Worm (Caenorhabditis elegans) whole organism, late embryonic: ENCODE results near the gene F01D5.7.

Experiments used
- F13H6.1 ChIP-seq: sonication (generic microtip); optimal IDR thresholded peaks from 2 replicates; lab custom pipeline; 2016; ENCODE audit warnings: missing genetic modification characterization, missing compliant biosample characterization
- T23F11.4 ChIP-seq: fragments of 200-800 bp; sonication (Bioruptor generic); optimal IDR thresholded peaks from 2 replicates; lab custom pipeline; 2018; ENCODE audit warnings: mild to moderate bottlenecking, missing genetic modification characterization, missing compliant biosample characterization
- ceh-18 ChIP-seq: sonication (generic microtip); optimal IDR thresholded peaks from 2 replicates; lab custom pipeline; 2016; ENCODE audit warnings: missing genetic modification characterization, missing compliant biosample characterization
- ceh-19 ChIP-seq: fragments of 200-800 bp; sonication (Bioruptor generic); optimal IDR thresholded peaks from 2 replicates; lab custom pipeline; 2018; ENCODE audit warnings: mild to moderate bottlenecking, missing genetic modification characterization, missing compliant biosample characterization
- ceh-30 ChIP-seq: fragments of 150-350 bp; optimal IDR thresholded peaks from 2 replicates; lab custom pipeline; 2014; ENCODE audit warnings: missing biosample characterization, missing genetic modification characterization
- ceh-31 ChIP-seq: sonication (generic microtip); optimal IDR thresholded peaks from 2 replicates; lab custom pipeline; 2016; ENCODE audit warnings: missing genetic modification characterization, missing compliant biosample characterization
- ceh-34 ChIP-seq: sonication (generic microtip); optimal IDR thresholded peaks from 2 replicates; lab custom pipeline; 2016; ENCODE audit warnings: mild to moderate bottlenecking, missing genetic modification characterization, missing compliant biosample characterization
- ceh-45 ChIP-seq: fragments of 200-800 bp; sonication (Bioruptor generic); IDR thresholded peaks from 2 replicates; pipeline ENCODE4 v1.3.6; 2022; ENCODE audit warnings: missing genetic modification reagents, missing genetic modification characterization, missing compliant biosample characterization
- ceh-6 ChIP-seq: fragments of 200-800 bp; sonication (Bioruptor generic); optimal IDR thresholded peaks from 2 replicates; lab custom pipeline; 2018; ENCODE audit warnings: mild to moderate bottlenecking, missing genetic modification characterization, missing compliant biosample characterization
- elt-2 ChIP-seq: sonication (generic microtip); optimal IDR thresholded peaks from 2 replicates; lab custom pipeline; 2016; ENCODE audit warnings: missing genetic modification reagents, missing genetic modification characterization, missing compliant biosample characterization
- elt-4 ChIP-seq: sonication (generic microtip); optimal IDR thresholded peaks from 2 replicates; lab custom pipeline; 2016; ENCODE audit warnings: missing genetic modification characterization, missing compliant biosample characterization
- fkh-10 ChIP-seq: fragments of 150-350 bp; optimal IDR thresholded peaks from 2 replicates; lab custom pipeline; 2014; ENCODE audit warnings: missing biosample characterization, missing genetic modification reagents, missing genetic modification characterization
- fkh-6 ChIP-seq: sonication (generic microtip); optimal IDR thresholded peaks from 2 replicates; lab custom pipeline; 2016; ENCODE audit warnings: missing genetic modification characterization, missing compliant biosample characterization
- gmeb-2 ChIP-seq: sonication (generic microtip); optimal IDR thresholded peaks from 2 replicates; lab custom pipeline; 2016; ENCODE audit warnings: missing genetic modification characterization, inconsistent platforms, missing compliant biosample characterization
- hlh-13 ChIP-seq: fragments of 200-800 bp; sonication (Bioruptor generic); optimal IDR thresholded peaks from 2 replicates; lab custom pipeline; 2018; ENCODE audit warnings: mild to moderate bottlenecking, missing genetic modification characterization, missing compliant biosample characterization
- hlh-30 ChIP-seq: sonication (generic microtip); optimal IDR thresholded peaks from 2 replicates; lab custom pipeline; 2017; ENCODE audit warnings: antibody characterized with exemption, missing genetic modification characterization, missing compliant biosample characterization; ENCODE audit not compliant: insufficient read depth
- hlh-6 ChIP-seq: sonication (generic microtip); optimal IDR thresholded peaks from 2 replicates; lab custom pipeline; 2016; ENCODE audit warnings: missing genotype, missing genetic modification characterization, missing compliant biosample characterization
- lim-6 ChIP-seq: sonication (generic microtip); optimal IDR thresholded peaks from 2 replicates; lab custom pipeline; 2016; ENCODE audit warnings: missing genetic modification characterization, missing compliant biosample characterization
- nfya-1 ChIP-seq: sonication (generic microtip); optimal IDR thresholded peaks from 2 replicates; lab custom pipeline; 2017; ENCODE audit warnings: missing genetic modification characterization, mild to moderate bottlenecking, missing compliant biosample characterization, antibody characterized with exemption, moderate library complexity
- npax-4 ChIP-seq: sonication (generic microtip); optimal IDR thresholded peaks from 2 replicates; lab custom pipeline; 2016; ENCODE audit warnings: missing genetic modification characterization, missing compliant biosample characterization
- odd-2 ChIP-seq: sonication (generic microtip); optimal IDR thresholded peaks from 2 replicates; lab custom pipeline; 2017; ENCODE audit warnings: antibody characterized with exemption, mild to moderate bottlenecking, missing genetic modification characterization, missing compliant biosample characterization
- pag-3 ChIP-seq: sonication (generic microtip); optimal IDR thresholded peaks from 2 replicates; lab custom pipeline; 2016; ENCODE audit warnings: missing compliant biosample characterization, missing genetic modification characterization, borderline replicate concordance
- pat-9 ChIP-seq: fragments of 200-800 bp; sonication (Bioruptor generic); optimal IDR thresholded peaks from 2 replicates; lab custom pipeline; 2018; ENCODE audit warnings: mild to moderate bottlenecking, missing genetic modification characterization, moderate library complexity, missing compliant biosample characterization
- pha-2 ChIP-seq: sonication (generic microtip); optimal IDR thresholded peaks from 2 replicates; lab custom pipeline; 2017; ENCODE audit warnings: mild to moderate bottlenecking, missing genetic modification characterization, missing compliant biosample characterization
- pha-4 ChIP-seq: fragments of 150-350 bp; optimal IDR thresholded peaks from 2 replicates; lab custom pipeline; 2018; ENCODE audit warnings: missing biosample characterization, missing genetic modification reagents, missing genetic modification characterization
- pqm-1 ChIP-seq: sonication (generic microtip); optimal IDR thresholded peaks from 2 replicates; lab custom pipeline; 2016; ENCODE audit warnings: missing genetic modification characterization, missing compliant biosample characterization
- ref-2 ChIP-seq: sonication (generic microtip); optimal IDR thresholded peaks from 2 replicates; lab custom pipeline; 2016; ENCODE audit warnings: missing genetic modification characterization, missing compliant biosample characterization
- rnt-1 ChIP-seq: sonication (generic microtip); optimal IDR thresholded peaks from 2 replicates; lab custom pipeline; 2016; ENCODE audit warnings: missing genetic modification characterization, missing compliant biosample characterization
- sdc-2 ChIP-seq: sonication (generic microtip); optimal IDR thresholded peaks from 2 replicates; lab custom pipeline; 2016; ENCODE audit warnings: missing genotype, missing genetic modification characterization, missing compliant biosample characterization
- sox-4 ChIP-seq: sonication (generic microtip); optimal IDR thresholded peaks from 2 replicates; lab custom pipeline; 2017; ENCODE audit warnings: mild to moderate bottlenecking, missing genetic modification characterization, inconsistent platforms, missing compliant biosample characterization
- syd-9 ChIP-seq: sonication (generic microtip); optimal IDR thresholded peaks from 2 replicates; lab custom pipeline; 2016; ENCODE audit warnings: mild to moderate bottlenecking, missing genetic modification characterization, moderate library complexity, missing compliant biosample characterization
- tbx-2 ChIP-seq: sonication (generic microtip); optimal IDR thresholded peaks from 2 replicates; lab custom pipeline; 2016; ENCODE audit warnings: missing genetic modification characterization, missing compliant biosample characterization
- ttx-3 ChIP-seq: sonication (generic microtip); optimal IDR thresholded peaks from 2 replicates; lab custom pipeline; 2016; ENCODE audit warnings: missing genetic modification reagents, missing genetic modification characterization, missing compliant biosample characterization
- unc-3 ChIP-seq, 2 experiments: fragments of 200-800 bp in 1 of 2; sonication (Bioruptor generic) in 1 of 2; sonication (generic microtip) in 1 of 2; conservative IDR thresholded peaks in 1 of 2; optimal IDR thresholded peaks in 1 of 2; 2 replicates each; pipeline versions ENCODE4 v1.3.6 to Lab custom; 2016 to 2022; ENCODE audit warnings: missing compliant biosample characterization in 2 of 2, missing genetic modification characterization in 2 of 2, missing genetic modification reagents in 1 of 2
- unc-42 ChIP-seq: sonication (generic microtip); optimal IDR thresholded peaks from 2 replicates; lab custom pipeline; 2016; ENCODE audit warnings: missing genotype, missing genetic modification characterization, missing compliant biosample characterization
- unc-55 ChIP-seq: sonication (generic microtip); optimal IDR thresholded peaks from 2 replicates; lab custom pipeline; 2017; ENCODE audit warnings: missing biosample characterization, missing genetic modification reagents, missing genetic modification characterization

F01D5.7 gene

DNA sequence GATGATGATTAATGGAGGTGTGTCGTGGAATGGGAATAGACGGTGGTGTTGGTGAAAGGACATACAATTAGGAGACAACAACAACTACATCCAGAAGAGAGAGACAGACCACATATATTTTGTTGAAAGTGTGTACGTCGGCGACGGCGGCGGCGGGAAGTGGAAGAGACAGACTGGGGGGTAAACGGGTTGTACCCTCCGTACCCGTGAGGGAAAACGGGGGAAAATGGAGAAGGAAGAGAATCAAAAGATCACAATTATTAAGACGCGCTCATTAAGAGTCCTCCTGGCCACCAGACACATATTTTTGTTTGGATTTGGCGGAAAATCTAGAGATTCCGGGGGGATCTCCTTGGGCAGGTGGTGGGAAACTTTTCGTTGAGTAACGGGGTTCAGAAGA lies 38.0 kb downstream of the F01D5.7 start:
- TF ChIP-seq tbx-2 (no peak), elt-4 (tag; lab: Kevin White, UChicago) (no peak), rnt-1 (tag; lab: Kevin White, UChicago) (peak; percentile 17), ceh-18 (tag; lab: Kevin White, UChicago) (peak; percentile 21), ceh-34 (tag; lab: Kevin White, UChicago) (peak; percentile 47), sdc-2 (tag; lab: Kevin White, UChicago) (peak; percentile 39), ceh-19 (peak; percentile 3), ceh-31 (tag; lab: Kevin White, UChicago) (peak; percentile 34)

DNA sequence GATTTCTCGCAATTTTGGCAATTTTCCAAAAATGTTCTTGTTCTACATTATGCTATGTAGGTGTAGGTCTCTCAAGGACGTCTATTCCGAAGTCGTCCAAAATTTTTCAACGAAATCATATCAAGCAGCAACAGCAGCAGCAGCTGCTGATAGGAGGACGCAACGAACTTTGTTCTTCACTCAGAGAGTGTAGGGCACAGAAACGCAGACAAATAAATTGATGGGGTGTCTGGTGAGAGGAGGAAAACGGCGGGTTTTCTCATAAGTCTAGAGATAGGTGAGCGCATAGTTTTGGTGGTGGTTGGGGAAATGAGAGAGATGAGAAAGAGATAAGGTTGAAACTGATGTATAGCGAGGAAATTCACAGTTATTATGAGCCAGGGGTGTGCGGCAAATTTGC lies 40.6 kb downstream of the F01D5.7 start:
- no peak for TF ChIP-seq pqm-1 (tag; lab: Kevin White, UChicago)
- peak; percentile 48 for TF ChIP-seq rnt-1 (tag; lab: Kevin White, UChicago)
- no peak for TF ChIP-seq gmeb-2 (tag; lab: Kevin White, UChicago)
- TF ChIP-seq tbx-2 = peak; percentile 5
- TF ChIP-seq elt-2 (tag; lab: Kevin White, UChicago) = peak; percentile 61
- TF ChIP-seq nfya-1 (tag; lab: Kevin White, UChicago) = peak; percentile 65
- TF ChIP-seq hlh-30 (tag; lab: Kevin White, UChicago) = no peak
- no peak for TF ChIP-seq ttx-3 (tag; lab: Kevin White, UChicago)
- TF ChIP-seq ceh-18 (tag; lab: Kevin White, UChicago) = peak; percentile 29

DNA sequence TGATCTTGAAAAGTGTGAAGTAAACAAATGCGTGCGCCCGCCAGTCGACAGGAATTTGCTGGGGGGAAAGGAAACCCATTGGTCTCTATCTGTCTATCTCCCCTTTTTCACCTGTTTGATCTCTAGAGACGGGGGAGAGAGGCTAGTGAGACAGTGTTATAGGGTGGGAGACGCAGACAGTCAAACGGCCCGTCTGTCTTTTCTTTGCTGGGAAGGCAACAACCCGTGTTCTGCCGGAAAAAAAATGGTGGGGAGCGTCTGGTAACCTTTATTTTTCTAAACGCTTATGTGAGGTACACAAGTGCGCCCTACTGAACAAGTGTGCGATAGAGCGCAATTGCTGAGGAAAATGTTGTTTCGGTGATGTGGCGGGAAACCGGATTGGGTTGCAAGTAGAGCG lies 42.0 kb downstream of the F01D5.7 start:
- TF ChIP-seq rnt-1 (tag; lab: Kevin White, UChicago) (peak; percentile 41), pag-3 (tag; lab: Kevin White, UChicago) (no peak), sdc-2 (tag; lab: Kevin White, UChicago) (peak; percentile 34), ceh-30 (tag; lab: Kevin White, UChicago) (no peak), hlh-13 (GFP tag; lab: Kevin White, UChicago) (no peak), npax-4 (no peak), syd-9 (tag; lab: Kevin White, UChicago) (no peak), nfya-1 (tag; lab: Kevin White, UChicago) (peak; percentile 58), lim-6 (no peak), unc-55 (GFP tag; lab: Kevin White, UChicago) (peak; percentile 11), tbx-2 (peak; percentile 63), ceh-6 (peak; percentile 24), ceh-18 (tag; lab: Kevin White, UChicago) (peak; percentile 62), pha-2 (no peak), F13H6.1 (peak; percentile 23), ceh-31 (tag; lab: Kevin White, UChicago) (peak; percentile 24), hlh-6 (tag; lab: Kevin White, UChicago) (no peak), elt-2 (tag; lab: Kevin White, UChicago) (peak; percentile 24), ref-2 (tag; lab: Kevin White, UChicago) (peak; percentile 11), unc-42 (no peak), hlh-30 (tag; lab: Kevin White, UChicago) (peak; percentile 49), pat-9 (tag; lab: Kevin White, UChicago) (no peak)

ce11 chrII:14051474-14051934 lies 43.0 kb downstream of the F01D5.7 start:
- TF ChIP-seq unc-42 (no peak), ceh-6 (no peak), unc-55 (GFP tag; lab: Kevin White, UChicago) (no peak), fkh-6 (no peak), odd-2 (tag; lab: Kevin White, UChicago) (no peak), sox-4 (tag; lab: Kevin White, UChicago) (no peak)
- TF ChIP-seq, all 69 proteins: peak for 0

DNA sequence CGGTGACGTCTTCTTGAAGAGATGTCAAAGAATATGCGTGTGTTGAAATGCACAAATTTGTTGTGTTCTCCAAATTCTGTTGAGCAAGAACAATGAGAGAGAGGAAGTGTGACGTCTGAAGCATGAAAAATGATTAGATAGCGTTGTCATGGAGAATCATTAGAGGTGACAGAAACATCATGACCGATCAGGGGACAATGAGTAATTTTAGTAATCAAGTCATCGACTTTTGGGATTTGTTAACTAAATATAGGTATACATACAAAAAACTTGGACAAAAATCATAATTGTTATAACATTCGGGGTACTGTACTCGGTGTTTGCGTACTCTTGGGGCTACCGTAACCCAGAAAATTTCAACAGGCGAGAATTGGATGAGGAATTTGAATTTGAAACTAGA lies 43.7 kb downstream of the F01D5.7 start, which contains the start of gene daf-5:
TSS of gene daf-5 (minus strand) at position 101 of the 400 bp plus-strand sequence.
- TF ChIP-seq ceh-45 (GFP tag; lab: Robert Waterston, UW) (no peak), T23F11.4 (GFP tag; lab: Kevin White, UChicago) (no peak), hlh-30 (tag; lab: Kevin White, UChicago) (no peak), ceh-18 (tag; lab: Kevin White, UChicago) (no peak), unc-3 (GFP tag; conservative IDR thresholded peaks at IDR 0.05; lab: Robert Waterston, UW) (no peak), unc-3 (tag; optimal IDR thresholded peaks at IDR 0.05; lab: Kevin White, UChicago) (no peak), fkh-10 (GFP tag; lab: Kevin White, UChicago) (no peak), pha-4 (tag; lab: Kevin White, UChicago) (no peak)
- TF ChIP-seq, all 69 proteins: peak for 0
